Worm (Caenorhabditis elegans) whole organism, L4 larva: Measurements from ENCODE around the gene Y57G11C.22.
A peak's percentile ranks its signal among the peaks of the same experiment; 100 is the strongest.

ENCODE experiments used
- D1046.2 ChIP-seq: fragments of 200-800 bp; sonication (Bioruptor generic); IDR thresholded peaks from 2 replicates; pipeline ENCODE4 v1.3.6; 2022; ENCODE audit warnings: missing genetic modification characterization, missing compliant biosample characterization
- F10B5.3 ChIP-seq: sonication (generic microtip); optimal IDR thresholded peaks from 2 replicates; lab custom pipeline; 2016; ENCODE audit warnings: mild to moderate bottlenecking, missing genetic modification characterization, missing compliant biosample characterization
- F26F4.8 ChIP-seq: fragments of 200-800 bp; sonication (Bioruptor generic); conservative IDR thresholded peaks from 2 replicates; pipeline ENCODE4 v1.3.6; 2022; ENCODE audit warnings: missing genetic modification characterization, missing compliant biosample characterization
- F37D6.2 ChIP-seq: sonication (generic microtip); optimal IDR thresholded peaks from 2 replicates; lab custom pipeline; 2016; ENCODE audit warnings: mild to moderate bottlenecking, missing genetic modification characterization, missing compliant biosample characterization
- T26A8.4 ChIP-seq: fragments of 200-800 bp; sonication (Bioruptor generic); IDR thresholded peaks from 2 replicates; pipeline ENCODE4 v1.3.6; 2022; ENCODE audit warnings: missing genetic modification characterization, missing compliant biosample characterization
- Y48G9A.11 ChIP-seq: fragments of 200-800 bp; sonication (Bioruptor generic); IDR thresholded peaks from 2 replicates; pipeline ENCODE4 v1.3.6; 2022; ENCODE audit warnings: missing genetic modification reagents, missing genetic modification characterization, missing compliant biosample characterization
- aha-1 ChIP-seq: fragments of 150-350 bp; peaks from one replicate; lab custom pipeline; 2014; ENCODE audit warnings: missing biosample characterization, missing genetic modification characterization
- attf-4 ChIP-seq: sonication (generic microtip); optimal IDR thresholded peaks from 3 replicates; lab custom pipeline; 2017; ENCODE audit warnings: missing biosample characterization, missing genetic modification characterization
- ceh-32 ChIP-seq: sonication (generic microtip); optimal IDR thresholded peaks from 2 replicates; lab custom pipeline; 2016; ENCODE audit warnings: mild to moderate bottlenecking, missing genetic modification characterization, missing compliant biosample characterization; ENCODE audit not compliant: poor library complexity
- ceh-44 ChIP-seq: fragments of 200-800 bp; sonication (Bioruptor generic); IDR thresholded peaks from 2 replicates; pipeline ENCODE4 v1.3.6; 2022; ENCODE audit warnings: missing genetic modification reagents, missing genetic modification characterization, missing compliant biosample characterization
- ceh-82 ChIP-seq: sonication (generic microtip); optimal IDR thresholded peaks from 2 replicates; lab custom pipeline; 2017; ENCODE audit warnings: missing biosample characterization, missing genetic modification characterization
- ces-1 ChIP-seq: fragments of 150-350 bp; sonication (generic microtip); optimal IDR thresholded peaks from 4 replicates; lab custom pipeline; 2014; ENCODE audit warnings: missing biosample characterization, missing genetic modification reagents, missing genetic modification characterization
- ctbp-1 ChIP-seq: fragments of 200-800 bp; sonication (Bioruptor generic); IDR thresholded peaks from 2 replicates; pipeline ENCODE4 v1.3.6; 2022; ENCODE audit warnings: missing genetic modification reagents, missing genetic modification characterization, missing compliant biosample characterization
- daf-19 ChIP-seq: fragments of 200-800 bp; sonication (Bioruptor generic); conservative IDR thresholded peaks from 2 replicates; pipeline ENCODE4 v1.3.6; 2022; ENCODE audit warnings: missing genetic modification characterization, missing compliant biosample characterization
- dmd-6 ChIP-seq: fragments of 200-800 bp; sonication (Bioruptor generic); IDR thresholded peaks from 2 replicates; pipeline ENCODE4 v1.3.6; 2022; ENCODE audit warnings: missing genetic modification reagents, missing genetic modification characterization, missing compliant biosample characterization
- dmd-8 ChIP-seq: fragments of 200-800 bp; sonication (Bioruptor generic); IDR thresholded peaks from 2 replicates; pipeline ENCODE4 v1.3.6; 2022; ENCODE audit warnings: missing genetic modification characterization, missing compliant biosample characterization
- dmd-9 ChIP-seq: fragments of 200-800 bp; sonication (Bioruptor generic); IDR thresholded peaks from 2 replicates; pipeline ENCODE4 v1.3.6; 2022; ENCODE audit warnings: missing genetic modification reagents, missing genetic modification characterization, missing compliant biosample characterization
- duxl-1 ChIP-seq: sonication (generic microtip); optimal IDR thresholded peaks from 2 replicates; lab custom pipeline; 2016; ENCODE audit warnings: mild to moderate bottlenecking, missing genetic modification characterization, moderate library complexity, missing compliant biosample characterization; ENCODE audit not compliant: poor library complexity
- dve-1 ChIP-seq: sonication (generic microtip); optimal IDR thresholded peaks from 2 replicates; lab custom pipeline; 2017; ENCODE audit warnings: antibody characterized with exemption, mild to moderate bottlenecking, missing genetic modification characterization, missing compliant biosample characterization; ENCODE audit not compliant: insufficient read depth
- egl-27 ChIP-seq: sonication (generic microtip); optimal IDR thresholded peaks from 3 replicates; lab custom pipeline; 2017; ENCODE audit warnings: missing biosample characterization, missing genetic modification reagents, missing genetic modification characterization
- fkh-10 ChIP-seq: fragments of 150-350 bp; optimal IDR thresholded peaks from 2 replicates; lab custom pipeline; 2014; ENCODE audit warnings: missing biosample characterization, missing genetic modification reagents, missing genetic modification characterization
- gei-8 ChIP-seq: fragments of 200-800 bp; sonication (Bioruptor generic); optimal IDR thresholded peaks from 2 replicates; lab custom pipeline; 2018; ENCODE audit warnings: mild to moderate bottlenecking, missing genetic modification characterization, missing compliant biosample characterization
- hlh-11 ChIP-seq: fragments of 200-800 bp; sonication (Bioruptor generic); optimal IDR thresholded peaks from 2 replicates; lab custom pipeline; 2018; ENCODE audit warnings: mild to moderate bottlenecking, missing genetic modification characterization, missing compliant biosample characterization
- lim-7 ChIP-seq: fragments of 200-800 bp; sonication (Bioruptor generic); IDR thresholded peaks from 2 replicates; pipeline ENCODE4 v1.3.6; 2022; ENCODE audit warnings: missing genetic modification characterization, missing compliant biosample characterization
- lin-1 ChIP-seq: fragments of 200-800 bp; sonication (Bioruptor generic); IDR thresholded peaks from 2 replicates; pipeline ENCODE4 v1.3.6; 2022; ENCODE audit warnings: missing genetic modification reagents, missing genetic modification characterization, missing compliant biosample characterization
- lin-15B ChIP-seq: fragments of 150-350 bp; sonication (generic microtip); optimal IDR thresholded peaks from 3 replicates; lab custom pipeline; 2014; ENCODE audit warnings: missing biosample characterization, missing genetic modification characterization
- lir-3 ChIP-seq: sonication (generic microtip); optimal IDR thresholded peaks from 2 replicates; lab custom pipeline; 2016; ENCODE audit warnings: mild to moderate bottlenecking, missing genetic modification characterization, missing compliant biosample characterization
- madf-5 ChIP-seq, 2 experiments: fragments of 200-800 bp; sonication (Bioruptor generic); IDR thresholded peaks; 2 replicates each; pipeline ENCODE4 v1.3.6; 2022; ENCODE audit warnings: missing compliant biosample characterization in 2 of 2, missing genetic modification characterization in 2 of 2
- madf-9 ChIP-seq: fragments of 200-800 bp; sonication (Bioruptor generic); conservative IDR thresholded peaks from 2 replicates; pipeline ENCODE4 v1.3.6; 2022; ENCODE audit warnings: missing genetic modification reagents, missing genetic modification characterization, missing compliant biosample characterization
- mep-1 ChIP-seq: fragments of 150-350 bp; sonication (generic microtip); optimal IDR thresholded peaks from 3 replicates; lab custom pipeline; 2014; ENCODE audit warnings: missing biosample characterization, missing genetic modification characterization
- mes-2 ChIP-seq: sonication (generic microtip); optimal IDR thresholded peaks from 2 replicates; lab custom pipeline; 2016; ENCODE audit warnings: missing genotype, mild to moderate bottlenecking, missing genetic modification characterization, missing compliant biosample characterization; ENCODE audit not compliant: poor library complexity, severe bottlenecking
- mxl-2 ChIP-seq: fragments of 200-800 bp; sonication (Bioruptor generic); conservative IDR thresholded peaks from 2 replicates; pipeline ENCODE4 v1.3.6; 2022; ENCODE audit warnings: missing genetic modification reagents, missing genetic modification characterization, missing compliant biosample characterization
- mxl-3 ChIP-seq: fragments of 200-800 bp; sonication (Bioruptor generic); optimal IDR thresholded peaks from 2 replicates; lab custom pipeline; 2018; ENCODE audit warnings: mild to moderate bottlenecking, missing genetic modification characterization, missing compliant biosample characterization
- nhr-102 ChIP-seq: sonication (generic microtip); optimal IDR thresholded peaks from 2 replicates; lab custom pipeline; 2016; ENCODE audit warnings: mild to moderate bottlenecking, missing genetic modification characterization, moderate library complexity, missing compliant biosample characterization
- nhr-11 ChIP-seq: fragments of 150-350 bp; optimal IDR thresholded peaks from 2 replicates; lab custom pipeline; 2014; ENCODE audit warnings: missing biosample characterization, missing genetic modification characterization
- nhr-111 ChIP-seq: fragments of 200-800 bp; sonication (Bioruptor generic); optimal IDR thresholded peaks from 2 replicates; lab custom pipeline; 2018; ENCODE audit warnings: mild to moderate bottlenecking, missing genetic modification characterization, missing compliant biosample characterization
- nhr-48 ChIP-seq: sonication (generic microtip); optimal IDR thresholded peaks from 2 replicates; lab custom pipeline; 2016; ENCODE audit warnings: mild to moderate bottlenecking, missing genetic modification characterization, missing compliant biosample characterization
- pha-4 ChIP-seq, 2 experiments: fragments of 150-350 bp in 1 of 2; fragments of 200-800 bp in 1 of 2; sonication (Bioruptor generic) in 1 of 2; IDR thresholded peaks in 1 of 2; optimal IDR thresholded peaks in 1 of 2; 2 replicates each; pipeline versions ENCODE4 v1.3.6 to Lab custom; 2014 to 2022; ENCODE audit warnings: missing genetic modification characterization in 2 of 2, missing genetic modification reagents in 2 of 2, missing biosample characterization in 1 of 2, missing compliant biosample characterization in 1 of 2
- php-3 ChIP-seq: fragments of 200-800 bp; sonication (Bioruptor generic); IDR thresholded peaks from 2 replicates; pipeline ENCODE4 v1.3.6; 2022; ENCODE audit warnings: missing genetic modification reagents, missing genetic modification characterization, missing compliant biosample characterization
- pqm-1 ChIP-seq: sonication (generic microtip); optimal IDR thresholded peaks from 2 replicates; lab custom pipeline; 2017; ENCODE audit warnings: missing biosample characterization, missing genetic modification characterization
- spr-1 ChIP-seq: sonication (generic microtip); optimal IDR thresholded peaks from 2 replicates; lab custom pipeline; 2016; ENCODE audit warnings: mild to moderate bottlenecking, missing genetic modification characterization, missing compliant biosample characterization
- tag-97 ChIP-seq: fragments of 200-800 bp; sonication (Bioruptor generic); IDR thresholded peaks from 2 replicates; pipeline ENCODE4 v1.3.6; 2022; ENCODE audit warnings: missing genetic modification characterization, missing compliant biosample characterization
- tra-1 ChIP-seq: fragments of 200-800 bp; sonication (Bioruptor generic); IDR thresholded peaks from 2 replicates; pipeline ENCODE4 v1.3.6; 2022; ENCODE audit warnings: missing genetic modification reagents, missing genetic modification characterization, missing compliant biosample characterization
- unc-130 ChIP-seq: sonication (generic microtip); optimal IDR thresholded peaks from 2 replicates; lab custom pipeline; 2016; ENCODE audit warnings: missing genetic modification reagents, missing genetic modification characterization, missing compliant biosample characterization
- unc-62 ChIP-seq, 3 experiments: fragments of 150-350 bp in 1 of 3; sonication (generic microtip); optimal IDR thresholded peaks in 2 of 3; peaks in 1 of 3; 1 replicate in 1 of 3; 2 replicates in 2 of 3; lab custom pipeline; 2014 to 2017; ENCODE audit warnings: missing biosample characterization in 3 of 3, missing genetic modification characterization in 3 of 3, missing genetic modification reagents in 3 of 3, missing genotype in 1 of 3
- zag-1 ChIP-seq: fragments of 150-350 bp; optimal IDR thresholded peaks from 2 replicates; lab custom pipeline; 2014; ENCODE audit warnings: missing biosample characterization, missing genetic modification characterization
- zfp-2 ChIP-seq: sonication (generic microtip); optimal IDR thresholded peaks from 2 replicates; lab custom pipeline; 2016; ENCODE audit warnings: mild to moderate bottlenecking, missing genetic modification characterization, missing compliant biosample characterization
- zip-11 ChIP-seq: fragments of 200-800 bp; sonication (Bioruptor generic); IDR thresholded peaks from 2 replicates; pipeline ENCODE4 v1.3.6; 2022; ENCODE audit warnings: missing genetic modification characterization, missing compliant biosample characterization
- zip-2 ChIP-seq: fragments of 150-350 bp; optimal IDR thresholded peaks from 2 replicates; lab custom pipeline; 2014; ENCODE audit warnings: missing biosample characterization, missing genetic modification characterization

Y57G11C.22 gene

DNA sequence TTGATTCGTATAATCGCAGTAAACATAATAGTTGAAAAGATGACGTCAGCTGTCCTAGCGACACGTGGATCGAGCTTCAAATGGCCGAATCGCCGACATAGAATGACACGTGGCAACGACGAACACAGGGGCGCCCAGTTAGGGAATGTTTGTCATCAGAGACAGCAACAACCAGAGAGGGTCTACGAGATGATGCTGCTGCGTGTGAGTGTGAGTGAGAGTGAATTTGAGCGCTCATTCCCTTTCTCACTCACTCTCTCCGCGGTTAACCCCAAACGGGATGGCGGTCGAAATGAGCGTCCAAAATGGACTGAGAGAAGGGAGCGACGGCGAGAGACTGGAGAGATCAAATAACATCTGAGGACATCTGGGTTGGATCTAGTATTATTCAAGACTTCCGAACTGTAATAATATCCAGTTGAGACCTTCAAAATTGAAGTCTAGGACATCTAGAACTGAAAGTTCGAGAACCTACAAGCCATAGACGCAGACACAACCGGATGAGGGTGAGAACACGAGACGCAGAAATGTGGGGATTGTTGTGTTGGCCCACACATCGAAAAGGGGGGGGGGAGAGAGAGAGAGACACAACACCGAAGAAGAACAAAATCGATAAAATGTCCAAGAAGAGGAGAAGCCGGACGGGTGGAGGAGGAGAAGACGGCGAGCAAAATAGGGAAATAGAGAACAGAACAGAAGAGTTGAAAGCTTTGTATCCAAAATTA, 42.9 kb upstream of the Y57G11C.22 start:
- TF ChIP-seq mxl-2 (GFP tag; lab: Robert Waterston, UW) (no peak), ctbp-1 (0 out of 2 replicates have a peak, but pooled peaks have one; percentile 46), unc-62 (GFP tag; optimal IDR thresholded peaks at IDR 0.05 in 1 of 2; lab: Kevin White, UChicago) (peak in 1 of 2 experiments; percentile 69), unc-62 (tag; optimal IDR thresholded peaks at IDR 0.05; lab: Kevin White, UChicago) (no peak), ces-1 (GFP tag; lab: Kevin White, UChicago) (no peak), attf-4 (tag; lab: Kevin White, UChicago) (no peak), dve-1 (peak; percentile 59), F26F4.8 (GFP tag; lab: Robert Waterston, UW) (no peak), Y48G9A.11 (GFP tag; lab: Robert Waterston, UW) (no peak), fkh-10 (GFP tag; lab: Kevin White, UChicago) (no peak), zip-2 (tag; lab: Kevin White, UChicago) (no peak), lin-15B (tag; lab: Kevin White, UChicago) (no peak), egl-27 (tag; lab: Kevin White, UChicago) (no peak), dmd-6 (GFP tag; lab: Robert Waterston, UW) (peak; percentile 46), mxl-3 (GFP tag; lab: Kevin White, UChicago) (peak; percentile 93), nhr-102 (peak; percentile 36), F10B5.3 (tag; lab: Kevin White, UChicago) (no peak), lim-7 (GFP tag; lab: Robert Waterston, UW) (no peak), zfp-2 (tag; lab: Kevin White, UChicago) (no peak), duxl-1 (peak; percentile 18), php-3 (GFP tag; lab: Robert Waterston, UW) (no peak), dmd-9 (GFP tag; lab: Robert Waterston, UW) (no peak), F37D6.2 (peak; percentile 52), ceh-32 (tag; lab: Kevin White, UChicago) (no peak), nhr-111 (GFP tag; lab: Kevin White, UChicago) (no peak), ceh-82 (tag; lab: Kevin White, UChicago) (no peak), tra-1 (GFP tag; lab: Robert Waterston, UW) (no peak), lir-3 (tag; lab: Kevin White, UChicago) (no peak), pha-4 (GFP tag; IDR thresholded peaks at IDR 0.05; lab: Robert Waterston, UW) (peak; percentile 14; the same call in 1 of the 2 replicates), pha-4 (tag; optimal IDR thresholded peaks at IDR 0.05; lab: Kevin White, UChicago) (no peak), daf-19 (no peak), tag-97 (GFP tag; lab: Robert Waterston, UW) (no peak), zip-11 (GFP tag; lab: Robert Waterston, UW) (no peak), lin-1 (GFP tag; lab: Robert Waterston, UW) (no peak), hlh-11 (peak; percentile 75), D1046.2 (GFP tag; lab: Robert Waterston, UW) (no peak), ceh-44 (GFP tag; lab: Robert Waterston, UW) (no peak), dmd-8 (GFP tag; lab: Robert Waterston, UW) (no peak), spr-1 (tag; lab: Kevin White, UChicago) (no peak), zag-1 (tag; lab: Kevin White, UChicago) (no peak), unc-130 (GFP tag; lab: Kevin White, UChicago) (no peak), madf-9 (GFP tag; lab: Robert Waterston, UW) (no peak), mes-2 (tag; lab: Kevin White, UChicago) (peak; percentile 74), madf-5 (GFP tag; IDR thresholded peaks at IDR 0.05; lab: Robert Waterston, UW) (no peak), mep-1 (tag; lab: Kevin White, UChicago) (peak; percentile 89), T26A8.4 (0 out of 2 replicates have a peak, but pooled peaks have one; percentile 7), nhr-11 (peak; percentile 22), nhr-48 (tag; lab: Kevin White, UChicago) (peak; percentile 20), pqm-1 (tag; lab: Kevin White, UChicago) (no peak), aha-1 (tag; lab: Kevin White, UChicago) (peak; percentile 99), gei-8 (no peak)
